Fruit fly (Drosophila melanogaster): ENCODE data around the gene feo.

- no peak for TF ChIP-seq CG8478 (optimal IDR thresholded peaks at IDR 0.05)
- no peak for TF ChIP-seq CTCF (optimal IDR thresholded peaks at IDR 0.05)
Observed at dm6 chrX:10804042-10804441, 50.6 kb downstream of the feo start.
